Worm (Caenorhabditis elegans): ENCODE measurements around the gene aat-2.

DNA sequence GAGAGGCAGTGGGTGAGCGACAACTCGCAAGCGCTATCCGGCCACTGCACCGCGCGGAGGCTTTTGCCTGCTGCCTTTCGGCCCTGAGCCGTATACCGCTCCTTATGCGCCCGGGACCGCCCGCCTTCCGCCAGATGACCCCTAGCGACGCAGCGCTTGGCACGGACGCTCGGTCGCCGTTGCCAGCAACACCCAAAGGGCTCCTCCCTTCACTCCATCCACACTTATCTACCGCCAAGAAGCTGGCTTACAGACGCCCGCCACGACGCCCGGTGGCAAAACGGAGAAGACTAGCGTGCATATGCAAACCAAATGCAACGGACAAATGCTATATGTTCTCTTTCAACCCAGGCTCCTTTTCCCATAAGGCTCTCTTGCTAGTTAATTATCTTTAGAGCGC lies 47.2 kb upstream of the aat-2 start:
- TF ChIP-seq F13C5.2 (tag; optimal IDR thresholded peaks at IDR 0.05) (no peak), sea-1 (GFP tag; conservative IDR thresholded peaks at IDR 0.05) (no peak), hmbx-1 (tag; optimal IDR thresholded peaks at IDR 0.05) (no peak), ama-1 (optimal IDR thresholded peaks at IDR 0.05) (no peak), ceh-36 (tag; optimal IDR thresholded peaks at IDR 0.05) (no peak), tbx-37 (GFP tag; conservative IDR thresholded peaks at IDR 0.05) (no peak), flt-1 (GFP tag; IDR thresholded peaks at IDR 0.05) (no peak), hnd-1 (tag; optimal IDR thresholded peaks at IDR 0.05) (no peak), B0310.2 (tag; optimal IDR thresholded peaks at IDR 0.05) (no peak), tra-4 (tag; optimal IDR thresholded peaks at IDR 0.05) (no peak), pes-1 (GFP tag; IDR thresholded peaks at IDR 0.05) (no peak), scrt-1 (GFP tag; IDR thresholded peaks at IDR 0.05) (0 out of 2 replicates have a peak, but pooled peaks have one; percentile 41), ets-7 (tag; optimal IDR thresholded peaks at IDR 0.05) (no peak)
